Fruit fly (Drosophila melanogaster) whole organism, adult: ENCODE data around the gene CG31077.

ENCODE experiments used
- CG11617 ChIP-seq: fragments of 200-800 bp; sonication (Bioruptor generic); optimal IDR thresholded peaks from 2 replicates; lab custom pipeline; 2017; ENCODE audit warnings: mild to moderate bottlenecking, missing biosample characterization, missing genetic modification reagents, missing genetic modification characterization
- CG12768 ChIP-seq: fragments of 200-800 bp; sonication (Bioruptor generic); optimal IDR thresholded peaks from 2 replicates; lab custom pipeline; 2017; ENCODE audit warnings: missing biosample characterization, missing genetic modification characterization, mild to moderate bottlenecking, moderate library complexity, missing genetic modification reagents
- CG14711 ChIP-seq: fragments of 200-800 bp; sonication (Bioruptor generic); optimal IDR thresholded peaks from 2 replicates; lab custom pipeline; 2018; ENCODE audit warnings: missing biosample characterization, mild to moderate bottlenecking, missing genetic modification characterization, moderate library complexity
- CG1620 ChIP-seq: fragments of 200-800 bp; sonication (Bioruptor generic); optimal IDR thresholded peaks from 2 replicates; lab custom pipeline; 2016; ENCODE audit warnings: missing biosample characterization, missing genetic modification characterization
- CG33017 ChIP-seq: fragments of 200-800 bp; sonication (Bioruptor generic); optimal IDR thresholded peaks from 2 replicates; lab custom pipeline; 2018; ENCODE audit warnings: missing biosample characterization, mild to moderate bottlenecking, missing genetic modification characterization, moderate library complexity
- CG5204 ChIP-seq: fragments of 200-800 bp; sonication (Bioruptor generic); optimal IDR thresholded peaks from 2 replicates; lab custom pipeline; 2016; ENCODE audit warnings: missing biosample characterization, missing genetic modification characterization
- CG7045 ChIP-seq: fragments of 200-800 bp; sonication (Bioruptor generic); optimal IDR thresholded peaks from 2 replicates; lab custom pipeline; 2017; ENCODE audit warnings: missing biosample characterization, mild to moderate bottlenecking, missing genetic modification characterization
- CG7101 ChIP-seq: fragments of 200-800 bp; sonication (Bioruptor generic); optimal IDR thresholded peaks from 2 replicates; lab custom pipeline; 2018; ENCODE audit warnings: missing biosample characterization, mild to moderate bottlenecking, missing genetic modification characterization, moderate library complexity
- Clk ChIP-seq: fragments of 200-800 bp; sonication (Bioruptor generic); optimal IDR thresholded peaks from 2 replicates; lab custom pipeline; 2017; ENCODE audit warnings: missing biosample characterization, missing genetic modification characterization
- Crg-1 ChIP-seq: fragments of 200-800 bp; sonication (Bioruptor generic); optimal IDR thresholded peaks from 2 replicates; lab custom pipeline; 2016; ENCODE audit warnings: missing biosample characterization, missing genetic modification characterization
- Hr96 ChIP-seq: fragments of 200-800 bp; sonication (Bioruptor generic); optimal IDR thresholded peaks from 2 replicates; lab custom pipeline; 2016; ENCODE audit warnings: missing biosample characterization, missing genetic modification characterization
- Mnt ChIP-seq: fragments of 200-800 bp; sonication (Bioruptor generic); optimal IDR thresholded peaks from 2 replicates; lab custom pipeline; 2016; ENCODE audit warnings: missing biosample characterization, mild to moderate bottlenecking, missing genetic modification characterization
- bab1 ChIP-seq: fragments of 200-800 bp; sonication (Bioruptor generic); optimal IDR thresholded peaks from 3 replicates; lab custom pipeline; 2019; ENCODE audit warnings: missing biosample characterization, mild to moderate bottlenecking, missing genetic modification characterization, moderate library complexity
- cic ChIP-seq: fragments of 200-800 bp; sonication (Bioruptor generic); optimal IDR thresholded peaks from 2 replicates; lab custom pipeline; 2017; ENCODE audit warnings: missing biosample characterization, mild to moderate bottlenecking, missing genetic modification characterization, moderate library complexity
- cnc ChIP-seq, 2 experiments: fragments of >200 bp; optimal IDR thresholded peaks; 2 replicates each; lab custom pipeline; 2017
- kay ChIP-seq: fragments of 200-800 bp; sonication (Bioruptor generic); peaks from one replicate; lab custom pipeline; 2016; ENCODE audit warnings: missing biosample characterization, missing genetic modification characterization, borderline replicate concordance
- ovo ChIP-seq: fragments of 200-800 bp; sonication (Bioruptor generic); optimal IDR thresholded peaks from 2 replicates; lab custom pipeline; 2016; ENCODE audit warnings: missing biosample characterization, missing genetic modification characterization
- pad ChIP-seq: fragments of 200-800 bp; sonication (Bioruptor generic); optimal IDR thresholded peaks from 3 replicates; lab custom pipeline; 2017; ENCODE audit warnings: missing biosample characterization, missing genetic modification characterization, mild to moderate bottlenecking, moderate library complexity, missing genetic modification reagents
- tj ChIP-seq: fragments of 200-800 bp; sonication (Bioruptor generic); optimal IDR thresholded peaks from 3 replicates; lab custom pipeline; 2017; ENCODE audit warnings: missing biosample characterization, mild to moderate bottlenecking, missing genetic modification characterization, moderate library complexity
- toe ChIP-seq: fragments of 200-800 bp; sonication (Bioruptor generic); optimal IDR thresholded peaks from 2 replicates; lab custom pipeline; 2016; ENCODE audit warnings: missing biosample characterization, missing genetic modification characterization

CG31077 gene

dm6 chr3R:26989802-26990509, 9.6 kb upstream of the CG31077 start, which contains the start of gene CG31076:
CG31076 (minus strand) TSS chr3R:26989852.
- TF ChIP-seq pad (GFP tag; lab: Kevin White, UChicago) (no peak), Hr96 (GFP tag; lab: Kevin White, UChicago) (no peak), CG33017 (no peak), CG14711 (tag; lab: Kevin White, UChicago) (peak; percentile 30), CG11617 (GFP tag; lab: Kevin White, UChicago) (no peak), CG7045 (GFP tag; lab: Kevin White, UChicago) (peak; percentile 21), CG7101 (tag; lab: Kevin White, UChicago) (peak; percentile 7), cnc (optimal IDR thresholded peaks at IDR 0.05; lab: Kevin White, UChicago) (no peak), Mnt (GFP tag; lab: Kevin White, UChicago) (no peak), toe (GFP tag; lab: Kevin White, UChicago) (peak; percentile 18), bab1 (GFP tag; lab: Kevin White, UChicago) (no peak), ovo (no peak), Clk (no peak), kay (GFP tag; lab: Kevin White, UChicago) (no peak), Crg-1 (GFP tag; lab: Kevin White, UChicago) (no peak), CG1620 (GFP tag; lab: Kevin White, UChicago) (no peak), cic (GFP tag; lab: Kevin White, UChicago) (no peak), CG12768 (no peak), tj (GFP tag; lab: Kevin White, UChicago) (no peak), CG5204 (GFP tag; lab: Kevin White, UChicago) (no peak)

DNA sequence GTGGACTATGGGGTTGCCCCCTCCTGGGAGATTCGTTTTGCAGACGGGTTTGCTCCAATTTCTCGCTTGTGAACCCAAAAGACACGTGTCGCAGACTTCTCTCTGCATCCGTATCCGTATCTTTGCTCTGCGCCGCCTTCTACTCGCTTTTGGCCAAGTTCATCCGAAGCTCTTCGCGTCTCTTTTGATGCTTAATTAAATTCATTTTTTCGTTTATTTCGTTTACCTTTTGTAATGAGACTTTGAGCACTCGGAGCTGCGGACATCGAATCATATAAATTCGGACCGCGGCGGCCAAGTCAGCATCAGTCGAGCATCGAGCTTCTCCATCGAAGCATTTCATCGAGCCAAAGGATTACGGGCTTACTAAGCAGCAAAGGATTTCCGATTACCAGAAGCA, 5.0 kb upstream of the CG31077 start, which contains the start of gene TwdlC:
TSS of gene TwdlC (plus strand) at position 301 of the 400 bp plus-strand sequence.
- TF ChIP-seq Mnt (GFP tag; lab: Kevin White, UChicago) (no peak), cic (GFP tag; lab: Kevin White, UChicago) (no peak), CG33017 (no peak), CG7101 (tag; lab: Kevin White, UChicago) (no peak), CG14711 (tag; lab: Kevin White, UChicago) (no peak), Crg-1 (GFP tag; lab: Kevin White, UChicago) (no peak), cnc (optimal IDR thresholded peaks at IDR 0.05; lab: Kevin White, UChicago) (no peak), CG11617 (GFP tag; lab: Kevin White, UChicago) (no peak), CG7045 (GFP tag; lab: Kevin White, UChicago) (no peak), CG12768 (no peak), ovo (no peak), bab1 (GFP tag; lab: Kevin White, UChicago) (no peak), kay (GFP tag; lab: Kevin White, UChicago) (no peak), Hr96 (GFP tag; lab: Kevin White, UChicago) (no peak), toe (GFP tag; lab: Kevin White, UChicago) (no peak)

DNA sequence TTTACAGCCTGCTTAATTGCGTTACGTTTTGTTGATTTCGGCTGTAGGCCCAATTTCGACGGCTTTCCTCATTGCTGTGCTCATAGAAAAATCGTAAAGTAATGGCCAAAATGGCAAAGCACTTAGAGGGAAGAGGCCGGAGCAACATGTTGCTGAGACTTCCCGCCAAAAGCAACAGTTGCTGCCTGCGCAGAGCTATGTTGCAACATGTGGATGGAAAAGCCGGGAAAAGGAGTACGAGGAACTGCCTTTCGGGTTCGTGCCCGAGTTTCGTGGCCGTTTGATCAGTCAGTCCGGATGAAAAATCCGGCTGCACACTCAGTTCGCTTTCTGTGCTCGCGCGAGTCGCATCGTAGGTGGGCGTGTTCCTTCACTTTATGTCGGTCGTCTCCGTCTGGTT, 2.9 kb upstream of the CG31077 start, which contains the start of gene RYa-R:
TSS of gene RYa-R (plus strand) at position 339 of the 400 bp plus-strand sequence.
- TF ChIP-seq CG33017 = no peak
- TF ChIP-seq CG7045 (GFP tag; lab: Kevin White, UChicago) = no peak
- no peak for TF ChIP-seq CG14711 (tag; lab: Kevin White, UChicago)
- TF ChIP-seq CG11617 (GFP tag; lab: Kevin White, UChicago) = no peak
- no peak for TF ChIP-seq Crg-1 (GFP tag; lab: Kevin White, UChicago)
- no peak for TF ChIP-seq CG12768
- no peak for TF ChIP-seq Hr96 (GFP tag; lab: Kevin White, UChicago)

DNA sequence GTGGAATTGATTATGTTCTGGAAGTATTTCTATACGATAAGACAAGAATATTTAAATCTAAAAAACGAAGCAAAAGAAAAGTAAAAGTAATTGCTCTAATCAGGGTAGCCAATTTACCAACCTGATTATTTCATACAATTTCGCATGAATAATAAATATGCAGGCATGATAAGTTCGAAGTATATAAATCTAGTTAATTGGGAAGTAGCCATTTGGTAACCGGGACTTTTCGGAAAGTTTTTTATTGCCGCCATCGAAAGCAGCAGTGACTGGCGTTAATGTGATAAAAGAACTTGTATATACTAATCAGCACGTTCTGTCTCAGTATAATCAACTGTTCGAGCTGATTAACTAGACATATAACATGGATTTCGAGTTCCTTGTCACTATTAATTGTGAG, 3.2 kb downstream of the CG31077 start:
- TF ChIP-seq Crg-1 (GFP tag; lab: Kevin White, UChicago) = no peak
- no peak for TF ChIP-seq pad (GFP tag; lab: Kevin White, UChicago)
- TF ChIP-seq cic (GFP tag; lab: Kevin White, UChicago) = no peak
- no peak for TF ChIP-seq Mnt (GFP tag; lab: Kevin White, UChicago)
- TF ChIP-seq ovo = no peak

dm6 chr3R:27005338-27005737, 5.8 kb downstream of the CG31077 start, which contains the start of gene CG6296:
CG6296 (minus strand) TSS chr3R:27005469.
- TF ChIP-seq Crg-1 (GFP tag; lab: Kevin White, UChicago) = no peak

dm6 chr3R:27007022-27007421, 7.5 kb downstream of the CG31077 start, which contains the start of gene CG6295:
CG6295 (minus strand) TSS chr3R:27007055.
- TF ChIP-seq Clk (no peak), CG5204 (GFP tag; lab: Kevin White, UChicago) (no peak), CG14711 (tag; lab: Kevin White, UChicago) (no peak), CG12768 (no peak), tj (GFP tag; lab: Kevin White, UChicago) (no peak), CG7101 (tag; lab: Kevin White, UChicago) (no peak), CG1620 (GFP tag; lab: Kevin White, UChicago) (no peak), cnc (optimal IDR thresholded peaks at IDR 0.05; lab: Kevin White, UChicago) (no peak), ovo (no peak)
